Worm (Caenorhabditis elegans): Measurements from ENCODE around the gene tsp-3.

- TF ChIP-seq zag-1 (tag; optimal IDR thresholded peaks at IDR 0.05) (no peak), egl-27 (tag; optimal IDR thresholded peaks at IDR 0.05) (no peak), nhr-77 (tag; optimal IDR thresholded peaks at IDR 0.05) (no peak), nhr-12 (tag; optimal IDR thresholded peaks at IDR 0.05) (no peak), mdl-1 (tag; optimal IDR thresholded peaks at IDR 0.05) (no peak), blmp-1 (tag; optimal IDR thresholded peaks at IDR 0.05; ENCODE audit: insufficient read depth) (no peak), Y55F3AM.14 (GFP tag; optimal IDR thresholded peaks at IDR 0.05) (no peak), lin-39 (tag; optimal IDR thresholded peaks at IDR 0.05) (no peak), ceh-16 (tag; optimal IDR thresholded peaks at IDR 0.05) (no peak), nhr-25 (tag; optimal IDR thresholded peaks at IDR 0.05) (no peak), nhr-11 (tag; optimal IDR thresholded peaks at IDR 0.05) (no peak), nhr-6 (tag; optimal IDR thresholded peaks at IDR 0.05) (no peak), nhr-23 (tag; optimal IDR thresholded peaks at IDR 0.05) (no peak), snpc-4 (tag; optimal IDR thresholded peaks at IDR 0.05) (no peak)
Observed at ce11 chrIII:13173687-13174086, 38.8 kb upstream of the tsp-3 start.
